Worm (Caenorhabditis elegans) whole organism, mixed stage, embryonic: ENCODE measurements around the gene F09G2.1.
A peak's percentile ranks its signal among the peaks of the same experiment; 100 is the strongest.

Experiments used
- bed-3 ChIP-seq: fragments of 200-800 bp; sonication (Bioruptor generic); optimal IDR thresholded peaks from 3 replicates; lab custom pipeline; 2018; ENCODE audit warnings: mild to moderate bottlenecking, missing genetic modification characterization, moderate library complexity, missing compliant biosample characterization
- ceh-39 ChIP-seq: fragments of 150-350 bp; optimal IDR thresholded peaks from 2 replicates; lab custom pipeline; 2014; ENCODE audit warnings: missing biosample characterization, missing genetic modification characterization
- ceh-83 ChIP-seq: fragments of 200-800 bp; sonication (Bioruptor generic); optimal IDR thresholded peaks from 2 replicates; lab custom pipeline; 2018; ENCODE audit warnings: mild to moderate bottlenecking, missing genetic modification characterization, missing compliant biosample characterization
- drap-1 ChIP-seq: fragments of 200-800 bp; sonication (Bioruptor generic); optimal IDR thresholded peaks from 3 replicates; lab custom pipeline; 2018; ENCODE audit warnings: mild to moderate bottlenecking, missing genetic modification characterization, missing compliant biosample characterization
- flh-1 ChIP-seq: fragments of 200-800 bp; sonication (Bioruptor generic); optimal IDR thresholded peaks from 2 replicates; lab custom pipeline; 2018; ENCODE audit warnings: mild to moderate bottlenecking, missing genetic modification characterization, moderate library complexity, missing compliant biosample characterization
- ham-2 ChIP-seq: fragments of 200-800 bp; sonication (Bioruptor generic); optimal IDR thresholded peaks from 2 replicates; lab custom pipeline; 2018; ENCODE audit warnings: mild to moderate bottlenecking, missing genetic modification characterization, missing compliant biosample characterization
- lin-13 ChIP-seq: fragments of 150-350 bp; optimal IDR thresholded peaks from 2 replicates; lab custom pipeline; 2014; ENCODE audit warnings: missing biosample characterization, missing genetic modification characterization
- mep-1 ChIP-seq: fragments of 150-350 bp; optimal IDR thresholded peaks from 2 replicates; lab custom pipeline; 2017; ENCODE audit warnings: missing biosample characterization, missing genetic modification reagents, missing genetic modification characterization, inconsistent platforms
- nhr-12 ChIP-seq: fragments of 150-350 bp; optimal IDR thresholded peaks from 2 replicates; lab custom pipeline; 2014; ENCODE audit warnings: missing biosample characterization, missing genetic modification characterization
- nhr-237 ChIP-seq: fragments of 150-350 bp; optimal IDR thresholded peaks from 2 replicates; lab custom pipeline; 2014; ENCODE audit warnings: missing biosample characterization, missing genetic modification characterization
- nhr-76 ChIP-seq: sonication (generic microtip); optimal IDR thresholded peaks from 2 replicates; lab custom pipeline; 2017; ENCODE audit warnings: missing biosample characterization, missing genetic modification characterization
- pha-4 ChIP-seq: fragments of 150-350 bp; optimal IDR thresholded peaks from 2 replicates; lab custom pipeline; 2018; ENCODE audit warnings: missing biosample characterization, missing genetic modification reagents, missing genetic modification characterization
- sptf-1 ChIP-seq: sonication (generic microtip); optimal IDR thresholded peaks from 2 replicates; lab custom pipeline; 2017; ENCODE audit warnings: mild to moderate bottlenecking, missing genetic modification characterization, moderate library complexity, missing compliant biosample characterization
- unc-39 ChIP-seq: fragments of 150-350 bp; optimal IDR thresholded peaks from 2 replicates; lab custom pipeline; 2014; ENCODE audit warnings: missing biosample characterization, missing genetic modification characterization
- zip-8 ChIP-seq: fragments of 150-350 bp; optimal IDR thresholded peaks from 2 replicates; lab custom pipeline; 2014; ENCODE audit warnings: missing biosample characterization, missing genetic modification characterization
- ztf-11 ChIP-seq: fragments of 150-350 bp; optimal IDR thresholded peaks from 2 replicates; lab custom pipeline; 2014; ENCODE audit warnings: missing biosample characterization, missing genetic modification characterization

The F09G2.1 gene

ce11 chrV:7246951-7247350, 46.9 kb downstream of the F09G2.1 start, which contains the start of gene C05C8.7:
Gene C05C8.7 (minus strand): TSS chrV:7247050.
- peak; percentile 34 for TF ChIP-seq ham-2
- TF ChIP-seq ceh-83: no peak

- TF ChIP-seq nhr-12: no peak
- TF ChIP-seq nhr-237 (tag; lab: Kevin White, UChicago): no peak
- TF ChIP-seq bed-3: no peak
Observed at ce11 chrV:7248227-7248953, 48.4 kb downstream of the F09G2.1 start.

ce11 chrV:7255095-7255494, 55.1 kb downstream of the F09G2.1 start, which contains the start of gene C05C8.8:
Gene C05C8.8 (minus strand): TSS chrV:7255195.
- no peak for TF ChIP-seq unc-39 (tag; lab: Kevin White, UChicago)
- no peak for TF ChIP-seq zip-8 (tag; lab: Kevin White, UChicago)
- no peak for TF ChIP-seq mep-1 (tag; lab: Kevin White, UChicago)
- TF ChIP-seq ceh-83: no peak
- TF ChIP-seq ham-2: no peak
- no peak for TF ChIP-seq nhr-12
- no peak for TF ChIP-seq nhr-76 (tag; lab: Kevin White, UChicago)
- TF ChIP-seq sptf-1 (tag; lab: Kevin White, UChicago): no peak
- TF ChIP-seq ceh-39: no peak
- TF ChIP-seq drap-1 (GFP tag; lab: Kevin White, UChicago): no peak
- no peak for TF ChIP-seq flh-1 (GFP tag; lab: Kevin White, UChicago)
- no peak for TF ChIP-seq lin-13 (tag; lab: Kevin White, UChicago)
- no peak for TF ChIP-seq nhr-237 (tag; lab: Kevin White, UChicago)
- TF ChIP-seq ztf-11 (tag; lab: Kevin White, UChicago): no peak
- TF ChIP-seq pha-4 (tag; lab: Kevin White, UChicago): no peak
